Fruit fly (Drosophila melanogaster): ENCODE data around the gene Lgr4.

The Lgr4 gene

dm6 chrX:13143100-13143499, 45.9 kb downstream of the Lgr4 start (continued):
- TF ChIP-seq CG17361 (GFP tag; IDR thresholded peaks at IDR 0.05), result 0 out of 3 replicates have a peak, but pooled peaks have one; percentile 36
- peak; percentile 31 for TF ChIP-seq CG15696 (tag; optimal IDR thresholded peaks at IDR 0.05)
- peak; percentile 28 for TF ChIP-seq gcm (GFP tag; optimal IDR thresholded peaks at IDR 0.05)
- TF ChIP-seq crol (GFP tag; IDR thresholded peaks at IDR 0.05), result no peak
- no peak for TF ChIP-seq ash1 (GFP tag; optimal IDR thresholded peaks at IDR 0.05)
- TF ChIP-seq CG11504 (tag; optimal IDR thresholded peaks at IDR 0.05), result peak; percentile 67
- TF ChIP-seq Fer2 (tag; optimal IDR thresholded peaks at IDR 0.05), result no peak
- TF ChIP-seq nau (GFP tag; optimal IDR thresholded peaks at IDR 0.05), result peak; percentile 2
- no peak for TF ChIP-seq Hmr (GFP tag; optimal IDR thresholded peaks at IDR 0.05)
- TF ChIP-seq hbn (GFP tag; IDR thresholded peaks at IDR 0.05; ENCODE audit: partially characterized antibody), result no peak
- peak; percentile 5 for TF ChIP-seq salm (tag; optimal IDR thresholded peaks at IDR 0.05)
- no peak for TF ChIP-seq CG8281 (tag; optimal IDR thresholded peaks at IDR 0.05)
- TF ChIP-seq Ptx1 (GFP tag; IDR thresholded peaks at IDR 0.05), result peak; percentile 66
- no peak for TF ChIP-seq prd (optimal IDR thresholded peaks at IDR 0.05)
- peak; percentile 84 for TF ChIP-seq prd (GFP tag; IDR thresholded peaks at IDR 0.05)
- TF ChIP-seq pum (GFP tag; optimal IDR thresholded peaks at IDR 0.05), result no peak
- no peak for TF ChIP-seq jing (GFP tag; optimal IDR thresholded peaks at IDR 0.05)
- no peak for TF ChIP-seq CG33213 (GFP tag; optimal IDR thresholded peaks at IDR 0.05)
- no peak for TF ChIP-seq CG9876 (GFP tag; optimal IDR thresholded peaks at IDR 0.05)
- TF ChIP-seq ewg (GFP tag; optimal IDR thresholded peaks at IDR 0.05), result no peak
- no peak for TF ChIP-seq CG16779 (GFP tag; IDR thresholded peaks at IDR 0.05)
- TF ChIP-seq lmd (GFP tag; IDR thresholded peaks at IDR 0.05), result peak; percentile 42; the same call in 1 of the 2 replicates
- TF ChIP-seq Ada2b (GFP tag; IDR thresholded peaks at IDR 0.05), result peak; percentile 63
- peak; percentile 7 for TF ChIP-seq CG9817 (tag; optimal IDR thresholded peaks at IDR 0.05)
- peak; percentile 10 for TF ChIP-seq fd102C (GFP tag; optimal IDR thresholded peaks at IDR 0.05)
- 0 out of 3 replicates have a peak, but pooled peaks have one; percentile 38 for TF ChIP-seq H15 (GFP tag; IDR thresholded peaks at IDR 0.05)
- TF ChIP-seq CoRest (tag; optimal IDR thresholded peaks at IDR 0.05), result peak; percentile 14
- TF ChIP-seq CG14014 (GFP tag; IDR thresholded peaks at IDR 0.05), result peak; percentile 55; the same call in 1 of the 2 replicates
- TF ChIP-seq CG6689 (GFP tag; IDR thresholded peaks at IDR 0.05), result peak; percentile 66
- peak; percentile 43; the same call in 1 of the 2 replicates for TF ChIP-seq CG31441 (GFP tag; IDR thresholded peaks at IDR 0.05)
- TF ChIP-seq CG9609 (GFP tag; optimal IDR thresholded peaks at IDR 0.05), result no peak
- peak; percentile 10 for TF ChIP-seq CG4820 (GFP tag; optimal IDR thresholded peaks at IDR 0.05)
- no peak for TF ChIP-seq croc (GFP tag; conservative IDR thresholded peaks at IDR 0.05)
- TF ChIP-seq slbo (GFP tag; IDR thresholded peaks at IDR 0.05), result peak; percentile 37
- TF ChIP-seq CG10366 (GFP tag; IDR thresholded peaks at IDR 0.05), result peak; percentile 54
- peak; percentile 25 for TF ChIP-seq Fer3 (tag; optimal IDR thresholded peaks at IDR 0.05)
- peak; percentile 58 for TF ChIP-seq nom (GFP tag; optimal IDR thresholded peaks at IDR 0.05)
- no peak for TF ChIP-seq wdn (GFP tag; IDR thresholded peaks at IDR 0.05)
- TF ChIP-seq D (optimal IDR thresholded peaks at IDR 0.05), result no peak
- TF ChIP-seq D (GFP tag; optimal IDR thresholded peaks at IDR 0.05), result peak; percentile 23
- TF ChIP-seq CG11560 (tag; IDR thresholded peaks at IDR 0.05), result no peak
- TF ChIP-seq CG18011 (GFP tag; optimal IDR thresholded peaks at IDR 0.05), result no peak
- 0 out of 3 replicates have a peak, but pooled peaks have one; percentile 17 for TF ChIP-seq zfh1 (GFP tag; IDR thresholded peaks at IDR 0.05)
- peak; percentile 21 for TF ChIP-seq ind (GFP tag; optimal IDR thresholded peaks at IDR 0.05)
- no peak for TF ChIP-seq CG31224 (GFP tag; IDR thresholded peaks at IDR 0.05)
- TF ChIP-seq CG17612 (GFP tag; IDR thresholded peaks at IDR 0.05), result no peak
- no peak; the same call in 1 of the 2 replicates for TF ChIP-seq Nf-YA (GFP tag; IDR thresholded peaks at IDR 0.05)
- TF ChIP-seq CG10209 (GFP tag; optimal IDR thresholded peaks at IDR 0.05), result peak; percentile 36
- no peak for TF ChIP-seq Elba2 (GFP tag; optimal IDR thresholded peaks at IDR 0.05)
- 0 out of 2 replicates have a peak, but pooled peaks have one; percentile 35 for TF ChIP-seq CG32772 (GFP tag; IDR thresholded peaks at IDR 0.05)
- TF ChIP-seq ro (GFP tag; IDR thresholded peaks at IDR 0.05), result 0 out of 2 replicates have a peak, but pooled peaks have one; percentile 15

All from whole organism, embryonic.